Worm (Caenorhabditis elegans): Measurements from ENCODE around the gene mrps-23.

mrps-23 gene

DNA sequence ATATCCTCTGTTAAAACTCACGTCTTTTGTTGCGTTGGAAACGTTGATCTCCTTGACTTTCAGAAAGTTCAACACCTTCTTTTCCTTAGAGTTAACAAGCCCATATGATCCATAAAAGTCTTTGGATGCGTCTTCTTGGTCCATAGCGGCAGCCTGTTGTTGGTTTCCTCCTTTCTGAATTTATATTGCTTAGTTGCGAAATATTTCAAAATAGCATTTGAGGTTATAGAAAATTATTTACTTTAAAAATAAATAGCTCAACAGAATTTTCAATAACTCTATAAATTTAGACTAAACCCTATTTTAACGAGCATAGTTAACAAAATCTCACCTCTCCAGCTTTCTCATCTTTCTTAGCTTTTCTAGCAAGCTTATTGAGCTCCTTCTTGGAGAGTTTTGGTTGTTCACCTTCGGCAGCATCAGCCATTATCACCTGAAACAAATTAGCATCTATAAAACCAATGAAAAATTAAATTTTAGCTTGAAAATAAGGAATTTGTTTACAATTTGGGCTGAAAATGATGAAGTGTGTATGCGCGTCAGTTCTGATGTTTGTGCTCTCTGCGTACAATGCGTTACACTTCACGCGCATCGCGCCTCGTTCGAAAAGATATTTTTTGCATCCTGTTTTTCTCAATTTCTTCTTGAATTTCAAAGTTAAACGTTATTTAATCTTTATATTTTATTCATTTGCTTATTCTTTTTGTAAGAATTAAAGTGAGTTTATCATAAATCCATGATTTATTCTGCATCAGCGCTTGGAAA lies 32.5 kb downstream of the mrps-23 start, which contains the start of the genes dars-1 and ctr-9 (continued):
- no peak for TF ChIP-seq lin-14 (GFP tag; optimal IDR thresholded peaks at IDR 0.05)
- no peak for TF ChIP-seq hlh-4 (tag; optimal IDR thresholded peaks at IDR 0.05)
- TF ChIP-seq ama-1 (optimal IDR thresholded peaks at IDR 0.05): no peak
- no peak for TF ChIP-seq ces-1 (GFP tag; optimal IDR thresholded peaks at IDR 0.05)
- no peak for TF ChIP-seq egl-27 (tag; optimal IDR thresholded peaks at IDR 0.05)
- TF ChIP-seq lin-35 (GFP tag; optimal IDR thresholded peaks at IDR 0.05): peak; percentile 13 to 53
- no peak for TF ChIP-seq fkh-4 (tag; optimal IDR thresholded peaks at IDR 0.05; ENCODE audit: borderline replicate concordance)
- TF ChIP-seq skn-1 (tag; optimal IDR thresholded peaks at IDR 0.05): no peak
- TF ChIP-seq C16A3.4 (tag; optimal IDR thresholded peaks at IDR 0.05): no peak
- no peak for TF ChIP-seq zag-1 (tag; optimal IDR thresholded peaks at IDR 0.05)
- no peak for TF ChIP-seq Y116A8C.19 (tag; optimal IDR thresholded peaks at IDR 0.05; ENCODE audit: borderline replicate concordance)
- no peak for TF ChIP-seq nhr-11 (tag; optimal IDR thresholded peaks at IDR 0.05)
- TF ChIP-seq ceh-88 (GFP tag; IDR thresholded peaks at IDR 0.05): no peak
- TF ChIP-seq tbx-2 (tag; optimal IDR thresholded peaks at IDR 0.05): no peak
- no peak for TF ChIP-seq aha-1 (tag; optimal IDR thresholded peaks at IDR 0.05)
- TF ChIP-seq fkh-8 (tag; optimal IDR thresholded peaks at IDR 0.05): no peak
- TF ChIP-seq ceh-82 (tag; optimal IDR thresholded peaks at IDR 0.05): peak in 1 of 3 experiments; percentile 0
- TF ChIP-seq nhr-28 (tag; optimal IDR thresholded peaks at IDR 0.05): no peak
- TF ChIP-seq lin-13 (GFP tag; optimal IDR thresholded peaks at IDR 0.05): no peak
- no peak for TF ChIP-seq dsc-1 (tag; optimal IDR thresholded peaks at IDR 0.05)
- TF ChIP-seq snpc-4 (tag; optimal IDR thresholded peaks at IDR 0.05): no peak
- TF ChIP-seq aly-2 (tag; optimal IDR thresholded peaks at IDR 0.05): no peak
- no peak for TF ChIP-seq nhr-90 (tag; optimal IDR thresholded peaks at IDR 0.05; ENCODE audit: poor library complexity)
- TF ChIP-seq C34B4.2 (tag; optimal IDR thresholded peaks at IDR 0.05): no peak
- peak; percentile 25 for TF ChIP-seq zip-4 (GFP tag; optimal IDR thresholded peaks at IDR 0.05)
- TF ChIP-seq sox-4 (tag; optimal IDR thresholded peaks at IDR 0.05): no peak
- no peak for TF ChIP-seq unc-130 (tag; optimal IDR thresholded peaks at IDR 0.05)
- peak in 1 of 2 experiments; percentile 52 for TF ChIP-seq efl-1 (optimal IDR thresholded peaks at IDR 0.05)
- TF ChIP-seq efl-1 (GFP tag; optimal IDR thresholded peaks at IDR 0.05 in 1 of 2): peak; percentile 24 to 95
- TF ChIP-seq egl-13 (tag; optimal IDR thresholded peaks at IDR 0.05): no peak
- TF ChIP-seq irx-1 (tag; optimal IDR thresholded peaks at IDR 0.05): no peak
- no peak for TF ChIP-seq hlh-17 (GFP tag; optimal IDR thresholded peaks at IDR 0.05; ENCODE audit: borderline replicate concordance)
- peak; percentile 11 for TF ChIP-seq nhr-71 (tag; optimal IDR thresholded peaks at IDR 0.05)

DNA sequence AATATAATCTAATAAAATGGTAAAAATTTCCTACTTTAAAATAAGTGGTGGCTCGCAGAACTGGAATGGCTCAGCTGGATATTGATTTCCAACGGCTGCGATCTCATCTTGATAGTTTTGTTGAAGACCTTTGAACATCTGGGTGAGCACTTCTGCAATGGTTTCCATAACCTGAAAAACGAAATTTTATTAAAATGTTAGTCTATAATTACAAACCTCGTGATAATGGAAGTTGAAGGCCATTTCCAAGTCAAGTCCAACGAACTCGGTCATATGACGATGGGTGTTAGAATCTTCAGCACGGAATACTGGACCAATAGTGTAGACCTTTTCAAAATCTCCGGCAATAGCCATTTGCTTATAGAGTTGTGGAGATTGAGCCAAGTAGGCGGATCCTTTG lies 33.7 kb downstream of the mrps-23 start:
- TF ChIP-seq lir-3 (tag; optimal IDR thresholded peaks at IDR 0.05; ENCODE audit: poor library complexity) (no peak), efl-1 (optimal IDR thresholded peaks at IDR 0.05) (no peak), efl-1 (GFP tag; optimal IDR thresholded peaks at IDR 0.05 in 1 of 2) (peak in 1 of 2 experiments; percentile 91), tbx-2 (tag; optimal IDR thresholded peaks at IDR 0.05) (no peak)

DNA sequence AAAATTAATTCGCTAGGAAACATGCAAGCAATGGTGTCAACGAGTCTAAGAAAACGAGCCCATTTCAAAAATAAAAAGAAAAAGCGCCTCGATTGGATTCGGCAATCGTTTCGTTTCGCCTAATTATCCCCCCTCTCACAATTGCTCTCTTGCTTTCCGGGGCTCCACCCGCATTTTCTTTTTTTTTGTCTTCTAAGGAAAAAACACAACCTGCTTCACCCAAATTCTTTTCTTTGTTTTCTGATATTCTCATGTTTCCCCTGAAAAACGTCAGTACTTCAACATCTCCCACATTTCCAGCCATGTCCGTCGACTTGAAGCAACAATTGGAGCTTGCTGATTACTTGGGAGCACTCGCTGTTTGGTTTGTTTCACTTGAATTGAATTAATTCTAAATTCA lies 35.0 kb downstream of the mrps-23 start, which contains the start of gene nlp-36:
Gene nlp-36, plus strand, starts transcription at position 301 of the 400 bp plus-strand sequence.
- no peak for TF ChIP-seq unc-62 (GFP tag; optimal IDR thresholded peaks at IDR 0.05)
- TF ChIP-seq aly-2 (tag; optimal IDR thresholded peaks at IDR 0.05): no peak
- no peak for TF ChIP-seq C34B4.2 (tag; optimal IDR thresholded peaks at IDR 0.05)
- TF ChIP-seq elt-3 (tag; optimal IDR thresholded peaks at IDR 0.05): no peak
- TF ChIP-seq aha-1 (tag; optimal IDR thresholded peaks at IDR 0.05): no peak
- TF ChIP-seq efl-3 (GFP tag; optimal IDR thresholded peaks at IDR 0.05): no peak
- no peak for TF ChIP-seq zag-1 (tag; optimal IDR thresholded peaks at IDR 0.05)
- no peak for TF ChIP-seq hlh-17 (GFP tag; optimal IDR thresholded peaks at IDR 0.05; ENCODE audit: borderline replicate concordance)
- TF ChIP-seq C16A3.4 (tag; optimal IDR thresholded peaks at IDR 0.05): no peak
- no peak for TF ChIP-seq sptf-1 (tag; optimal IDR thresholded peaks at IDR 0.05)
- no peak for TF ChIP-seq ceh-88 (GFP tag; IDR thresholded peaks at IDR 0.05)
- no peak for TF ChIP-seq elt-2 (tag; optimal IDR thresholded peaks at IDR 0.05)
- TF ChIP-seq pax-3 (tag; optimal IDR thresholded peaks at IDR 0.05): no peak
- no peak for TF ChIP-seq nhr-28 (tag; optimal IDR thresholded peaks at IDR 0.05)
- no peak for TF ChIP-seq ceh-63 (GFP tag; optimal IDR thresholded peaks at IDR 0.05)
- TF ChIP-seq fos-1 (tag; optimal IDR thresholded peaks at IDR 0.05): no peak
- TF ChIP-seq nhr-90 (tag; optimal IDR thresholded peaks at IDR 0.05; ENCODE audit: poor library complexity): no peak
- no peak for TF ChIP-seq mep-1 (tag; optimal IDR thresholded peaks at IDR 0.05)
- no peak for TF ChIP-seq hlh-4 (tag; optimal IDR thresholded peaks at IDR 0.05)

Measured in whole organism, L1 larva.